Worm (Caenorhabditis elegans): ENCODE measurements around the gene F23B12.4.

ce11 chrV:14491097-14491496, 50.2 kb downstream of the F23B12.4 start:
- TF ChIP-seq nfya-2 (GFP tag; IDR thresholded peaks at IDR 0.05) (no peak), K11D2.4 (GFP tag; IDR thresholded peaks at IDR 0.05) (no peak), tbx-9 (tag; optimal IDR thresholded peaks at IDR 0.05; ENCODE audit: borderline replicate concordance) (no peak), snpc-4 (GFP tag; optimal IDR thresholded peaks at IDR 0.05) (no peak), snpc-4 (tag; optimal IDR thresholded peaks at IDR 0.05) (no peak), bed-1 (GFP tag; IDR thresholded peaks at IDR 0.05) (no peak), lin-54 (GFP tag; optimal IDR thresholded peaks at IDR 0.05) (no peak), unc-130 (GFP tag; optimal IDR thresholded peaks at IDR 0.05) (no peak), F33H1.4 (GFP tag; IDR thresholded peaks at IDR 0.05) (no peak), ztf-3 (GFP tag; optimal IDR thresholded peaks at IDR 0.05) (no peak), pha-4 (tag; optimal IDR thresholded peaks at IDR 0.05) (no peak), egrh-3 (GFP tag; IDR thresholded peaks at IDR 0.05) (no peak), nhr-120 (GFP tag; IDR thresholded peaks at IDR 0.05) (no peak), dpl-1 (GFP tag; optimal IDR thresholded peaks at IDR 0.05) (no peak)

Data from whole organism, young adult.